Worm (Caenorhabditis elegans) whole organism, L4/young adult: Measurements from ENCODE around the gene srz-97.

Source experiments
- W03F9.2 ChIP-seq: fragments of 150-350 bp; optimal IDR thresholded peaks from 2 replicates; lab custom pipeline; 2014; ENCODE audit warnings: missing biosample characterization, missing genetic modification characterization
- dao-5 ChIP-seq: sonication (generic microtip); optimal IDR thresholded peaks from 2 replicates; lab custom pipeline; 2016; ENCODE audit warnings: missing genotype, missing genetic modification characterization, moderate library complexity, missing compliant biosample characterization
- him-1 ChIP-seq: sonication (generic microtip); optimal IDR thresholded peaks from 2 replicates; lab custom pipeline; 2016; ENCODE audit warnings: missing genotype, missing genetic modification reagents, missing genetic modification characterization, missing compliant biosample characterization

ce11 chrV:14476680-14477079 lies 8.6 kb upstream of the srz-97 start, which contains the start of gene clec-54:
- TF ChIP-seq dao-5 (tag; lab: Kevin White, UChicago): no peak
- TF ChIP-seq him-1 (tag; lab: Kevin White, UChicago): no peak
- TF ChIP-seq W03F9.2 (tag; lab: Kevin White, UChicago): no peak
